Worm (Caenorhabditis elegans) whole organism, L2 larva: Measurements from ENCODE around the gene dlc-2.

Source experiments
- ZK546.5 ChIP-seq: sonication (generic microtip); optimal IDR thresholded peaks from 2 replicates; lab custom pipeline; 2017; ENCODE audit warnings: missing biosample characterization, missing genetic modification characterization
- ama-1 ChIP-seq: fragments of 150-350 bp; optimal IDR thresholded peaks from 2 replicates; lab custom pipeline; 2018; ENCODE audit warnings: inconsistent platforms
- fos-1 ChIP-seq: fragments of 150-350 bp; optimal IDR thresholded peaks from 2 replicates; lab custom pipeline; 2014; ENCODE audit warnings: missing biosample characterization, missing genetic modification characterization
- lin-13 ChIP-seq: fragments of 150-350 bp; optimal IDR thresholded peaks from 2 replicates; lab custom pipeline; 2014; ENCODE audit warnings: missing biosample characterization, missing genetic modification reagents, missing genetic modification characterization
- lsy-2 ChIP-seq, 2 experiments: fragments of 150-350 bp in 1 of 2; sonication (generic microtip) in 1 of 2; optimal IDR thresholded peaks; 2 replicates each; lab custom pipeline; 2014 to 2017; ENCODE audit warnings: missing biosample characterization in 2 of 2, missing genetic modification characterization in 2 of 2
- nhr-21 ChIP-seq: fragments of 150-350 bp; optimal IDR thresholded peaks from 2 replicates; lab custom pipeline; 2014; ENCODE audit warnings: missing biosample characterization, missing genetic modification characterization
- snpc-4 ChIP-seq: fragments of 150-350 bp; optimal IDR thresholded peaks from 2 replicates; lab custom pipeline; 2014; ENCODE audit warnings: missing biosample characterization, missing genetic modification characterization
- unc-39 ChIP-seq: fragments of 150-350 bp; optimal IDR thresholded peaks from 2 replicates; lab custom pipeline; 2014; ENCODE audit warnings: missing biosample characterization, missing genetic modification characterization
- unc-62 ChIP-seq: fragments of 150-350 bp; optimal IDR thresholded peaks from 2 replicates; lab custom pipeline; 2014; ENCODE audit warnings: missing biosample characterization, missing genetic modification reagents, missing genetic modification characterization
- ztf-11 ChIP-seq: sonication (generic microtip); optimal IDR thresholded peaks from 2 replicates; lab custom pipeline; 2017; ENCODE audit warnings: missing biosample characterization, missing genetic modification characterization

- no peak for TF ChIP-seq ama-1 (lab: Kevin White, UChicago)
- TF ChIP-seq fos-1 (tag; lab: Kevin White, UChicago): no peak
- TF ChIP-seq snpc-4: no peak
- TF ChIP-seq nhr-21: no peak
- no peak for TF ChIP-seq lin-13 (GFP tag; lab: Kevin White, UChicago)
- no peak for TF ChIP-seq ZK546.5 (tag; lab: Kevin White, UChicago)
- no peak for TF ChIP-seq ztf-11 (tag; lab: Kevin White, UChicago)
- TF ChIP-seq lsy-2 (tag; optimal IDR thresholded peaks at IDR 0.05; lab: Kevin White, UChicago): no peak
- TF ChIP-seq unc-62: no peak
- TF ChIP-seq unc-39 (tag; lab: Kevin White, UChicago): no peak
Observed at ce11 chrIV:12160421-12160820, 49.0 kb upstream of the dlc-2 start.
